Fruit fly (Drosophila melanogaster): ENCODE results near the gene CG6980.

DNA sequence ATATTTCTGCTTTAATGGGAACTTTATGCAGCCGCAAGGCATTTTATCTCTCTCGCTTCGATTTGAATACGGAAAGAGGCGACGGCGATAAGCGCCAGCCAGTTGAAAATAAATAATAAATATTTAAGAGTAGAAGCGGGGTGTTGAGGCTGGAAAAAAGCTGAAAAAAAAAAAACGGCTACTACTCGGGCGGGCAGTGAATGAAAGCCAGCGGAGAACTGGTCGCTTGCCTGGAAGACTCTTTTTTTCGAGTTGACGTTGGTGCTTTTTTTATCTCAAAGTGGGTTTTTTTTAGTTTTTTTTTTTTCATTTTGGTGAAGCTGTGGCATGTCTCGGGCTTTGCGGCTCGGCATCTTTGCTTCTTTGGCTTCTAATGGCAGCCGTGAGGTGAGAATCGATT, 34.0 kb upstream of the CG6980 start:
- TF ChIP-seq luna (GFP tag; optimal IDR thresholded peaks at IDR 0.05) (no peak), CG34224 (GFP tag; IDR thresholded peaks at IDR 0.05; ENCODE audit: partially characterized antibody) (no peak), Gug (GFP tag; IDR thresholded peaks at IDR 0.05) (no peak), CG13424 (tag; optimal IDR thresholded peaks at IDR 0.05) (no peak), Jarid2 (GFP tag; optimal IDR thresholded peaks at IDR 0.05) (no peak), Mrtf (GFP tag; IDR thresholded peaks at IDR 0.05) (no peak), CG12391 (tag; optimal IDR thresholded peaks at IDR 0.05) (no peak), sug (tag; optimal IDR thresholded peaks at IDR 0.05) (no peak)

Measured in whole organism, embryonic.